Worm (Caenorhabditis elegans): ENCODE data around the gene fbxb-18.
A peak's percentile ranks its signal among the peaks of the same experiment; 100 is the strongest.

Gene fbxb-18

ce11 chrII:1663516-1663915 is 25.2 kb downstream of the fbxb-18 start, which contains the start of gene duxl-1 (continued):
- peak in 2 of 3 experiments; percentile 7 to 15 for TF ChIP-seq dpl-1 (GFP tag; optimal IDR thresholded peaks at IDR 0.05)
- TF ChIP-seq elt-3 (tag; optimal IDR thresholded peaks at IDR 0.05), result no peak
- TF ChIP-seq nhr-47 (tag; optimal IDR thresholded peaks at IDR 0.05), result no peak
- TF ChIP-seq rnt-1 (tag; optimal IDR thresholded peaks at IDR 0.05), result peak; percentile 24
- no peak for TF ChIP-seq aly-2 (tag; optimal IDR thresholded peaks at IDR 0.05)
- TF ChIP-seq pqm-1 (tag; optimal IDR thresholded peaks at IDR 0.05), result no peak
- TF ChIP-seq fkh-4 (tag; optimal IDR thresholded peaks at IDR 0.05; ENCODE audit: borderline replicate concordance), result no peak
- no peak for TF ChIP-seq ceh-8 (GFP tag; optimal IDR thresholded peaks at IDR 0.05)
- TF ChIP-seq unc-86 (tag; optimal IDR thresholded peaks at IDR 0.05), result no peak
- peak; percentile 3 for TF ChIP-seq elt-2 (tag; optimal IDR thresholded peaks at IDR 0.05)
- no peak for TF ChIP-seq swsn-7 (tag; optimal IDR thresholded peaks at IDR 0.05)
- no peak for TF ChIP-seq zip-4 (GFP tag; optimal IDR thresholded peaks at IDR 0.05)
- no peak for TF ChIP-seq pax-3 (tag; optimal IDR thresholded peaks at IDR 0.05)
- no peak for TF ChIP-seq ceh-63 (GFP tag; optimal IDR thresholded peaks at IDR 0.05)
- TF ChIP-seq lsy-2 (tag; optimal IDR thresholded peaks at IDR 0.05), result peak in 1 of 2 experiments; percentile 38
- peak; percentile 7 for TF ChIP-seq nhr-85 (tag)
- TF ChIP-seq sox-4 (tag; optimal IDR thresholded peaks at IDR 0.05), result no peak
- TF ChIP-seq isw-1 (GFP tag; IDR thresholded peaks at IDR 0.05), result no peak
- TF ChIP-seq sup-37 (GFP tag; optimal IDR thresholded peaks at IDR 0.05), result no peak
- TF ChIP-seq nhr-90 (tag; optimal IDR thresholded peaks at IDR 0.05; ENCODE audit: poor library complexity), result peak; percentile 21
- no peak for TF ChIP-seq Y116A8C.19 (tag; optimal IDR thresholded peaks at IDR 0.05; ENCODE audit: borderline replicate concordance)
- TF ChIP-seq skn-1 (tag; optimal IDR thresholded peaks at IDR 0.05), result no peak
- TF ChIP-seq efl-1 (optimal IDR thresholded peaks at IDR 0.05), result peak in 1 of 2 experiments; percentile 37
- TF ChIP-seq efl-1 (GFP tag; optimal IDR thresholded peaks at IDR 0.05 in 1 of 2), result peak in 1 of 2 experiments; percentile 2
- no peak for TF ChIP-seq ztf-11 (tag; optimal IDR thresholded peaks at IDR 0.05)
- TF ChIP-seq mep-1 (tag; optimal IDR thresholded peaks at IDR 0.05), result peak; percentile 18
- TF ChIP-seq tlp-1 (tag; optimal IDR thresholded peaks at IDR 0.05), result no peak
- TF ChIP-seq grh-1 (GFP tag; IDR thresholded peaks at IDR 0.05), result no peak
- no peak for TF ChIP-seq unc-30 (tag; optimal IDR thresholded peaks at IDR 0.05)
- TF ChIP-seq lin-13 (GFP tag; optimal IDR thresholded peaks at IDR 0.05), result no peak
- no peak for TF ChIP-seq lin-15B (tag; optimal IDR thresholded peaks at IDR 0.05)
- no peak for TF ChIP-seq unc-98 (GFP tag; IDR thresholded peaks at IDR 0.05)
- no peak for TF ChIP-seq zag-1 (tag; optimal IDR thresholded peaks at IDR 0.05)
- TF ChIP-seq alr-1 (tag; optimal IDR thresholded peaks at IDR 0.05; ENCODE audit: borderline replicate concordance), result no peak
- no peak for TF ChIP-seq nhr-11 (tag; optimal IDR thresholded peaks at IDR 0.05)
- TF ChIP-seq snpc-4 (tag; optimal IDR thresholded peaks at IDR 0.05), result no peak
- peak; percentile 63 for TF ChIP-seq lin-14 (GFP tag; optimal IDR thresholded peaks at IDR 0.05)
- peak in 1 of 2 experiments; percentile 44 for TF ChIP-seq lin-35 (GFP tag; optimal IDR thresholded peaks at IDR 0.05)
- no peak for TF ChIP-seq sptf-1 (tag; optimal IDR thresholded peaks at IDR 0.05)
- TF ChIP-seq ceh-82 (tag; optimal IDR thresholded peaks at IDR 0.05), result peak in 1 of 3 experiments; percentile 9
- TF ChIP-seq nhr-237 (tag; optimal IDR thresholded peaks at IDR 0.05), result no peak
- TF ChIP-seq efl-3 (GFP tag; optimal IDR thresholded peaks at IDR 0.05), result no peak
- TF ChIP-seq pag-3 (tag; optimal IDR thresholded peaks at IDR 0.05; ENCODE audit: borderline replicate concordance, insufficient read depth), result no peak
- no peak for TF ChIP-seq hlh-17 (GFP tag; optimal IDR thresholded peaks at IDR 0.05; ENCODE audit: borderline replicate concordance)
- no peak for TF ChIP-seq C34B4.2 (tag; optimal IDR thresholded peaks at IDR 0.05)
- no peak for TF ChIP-seq nhr-84 (tag; optimal IDR thresholded peaks at IDR 0.05)
- TF ChIP-seq hpl-2 (GFP tag; optimal IDR thresholded peaks at IDR 0.05), result no peak
- TF ChIP-seq dsc-1 (tag; optimal IDR thresholded peaks at IDR 0.05), result no peak
- TF ChIP-seq tbx-2 (tag; optimal IDR thresholded peaks at IDR 0.05), result no peak
- TF ChIP-seq nhr-12 (tag; optimal IDR thresholded peaks at IDR 0.05), result no peak
- TF ChIP-seq snu-23 (GFP tag; optimal IDR thresholded peaks at IDR 0.05), result no peak
- no peak for TF ChIP-seq nhr-76 (tag; optimal IDR thresholded peaks at IDR 0.05)
- TF ChIP-seq blmp-1 (tag; optimal IDR thresholded peaks at IDR 0.05), result no peak
